Worm (Caenorhabditis elegans) whole organism, late embryonic: ENCODE measurements around the gene F26G1.5.

Experiments
- F13H6.1 ChIP-seq: sonication (generic microtip); optimal IDR thresholded peaks from 2 replicates; lab custom pipeline; 2016; ENCODE audit warnings: missing genetic modification characterization, missing compliant biosample characterization
- ahr-1 ChIP-seq: sonication (generic microtip); optimal IDR thresholded peaks from 2 replicates; lab custom pipeline; 2016; ENCODE audit warnings: missing genetic modification characterization, missing compliant biosample characterization
- ama-1 ChIP-seq: fragments of 150-350 bp; optimal IDR thresholded peaks from 2 replicates; lab custom pipeline; 2014
- ceh-22 ChIP-seq: sonication (generic microtip); optimal IDR thresholded peaks from 2 replicates; lab custom pipeline; 2017; ENCODE audit warnings: missing biosample characterization, missing genetic modification characterization
- ceh-24 ChIP-seq: sonication (generic microtip); optimal IDR thresholded peaks from 2 replicates; lab custom pipeline; 2016; ENCODE audit warnings: mild to moderate bottlenecking, missing genetic modification characterization, missing compliant biosample characterization
- ceh-30 ChIP-seq: fragments of 150-350 bp; optimal IDR thresholded peaks from 2 replicates; lab custom pipeline; 2014; ENCODE audit warnings: missing biosample characterization, missing genetic modification characterization
- ceh-45 ChIP-seq: fragments of 200-800 bp; sonication (Bioruptor generic); IDR thresholded peaks from 2 replicates; pipeline ENCODE4 v1.3.6; 2022; ENCODE audit warnings: missing genetic modification reagents, missing genetic modification characterization, missing compliant biosample characterization
- ceh-6 ChIP-seq: fragments of 200-800 bp; sonication (Bioruptor generic); optimal IDR thresholded peaks from 2 replicates; lab custom pipeline; 2018; ENCODE audit warnings: mild to moderate bottlenecking, missing genetic modification characterization, missing compliant biosample characterization
- ceh-9 ChIP-seq: sonication (generic microtip); optimal IDR thresholded peaks from 2 replicates; lab custom pipeline; 2016; ENCODE audit warnings: mild to moderate bottlenecking, missing genetic modification characterization, inconsistent platforms, missing compliant biosample characterization
- che-1 ChIP-seq: sonication (generic microtip); optimal IDR thresholded peaks from 2 replicates; lab custom pipeline; 2016; ENCODE audit warnings: mild to moderate bottlenecking, missing genetic modification characterization, missing compliant biosample characterization
- dmd-4 ChIP-seq: sonication (generic microtip); optimal IDR thresholded peaks from 2 replicates; lab custom pipeline; 2016; ENCODE audit warnings: borderline replicate concordance, missing genetic modification characterization, missing compliant biosample characterization
- elt-2 ChIP-seq: sonication (generic microtip); optimal IDR thresholded peaks from 2 replicates; lab custom pipeline; 2016; ENCODE audit warnings: missing genetic modification reagents, missing genetic modification characterization, missing compliant biosample characterization
- elt-4 ChIP-seq: sonication (generic microtip); optimal IDR thresholded peaks from 2 replicates; lab custom pipeline; 2016; ENCODE audit warnings: missing genetic modification characterization, missing compliant biosample characterization
- ets-4 ChIP-seq: sonication (generic microtip); optimal IDR thresholded peaks from 2 replicates; lab custom pipeline; 2016; ENCODE audit warnings: missing genetic modification characterization, missing compliant biosample characterization
- fkh-10 ChIP-seq: fragments of 150-350 bp; optimal IDR thresholded peaks from 2 replicates; lab custom pipeline; 2014; ENCODE audit warnings: missing biosample characterization, missing genetic modification reagents, missing genetic modification characterization
- gmeb-2 ChIP-seq: sonication (generic microtip); optimal IDR thresholded peaks from 2 replicates; lab custom pipeline; 2016; ENCODE audit warnings: missing genetic modification characterization, inconsistent platforms, missing compliant biosample characterization
- hlh-13 ChIP-seq: fragments of 200-800 bp; sonication (Bioruptor generic); optimal IDR thresholded peaks from 2 replicates; lab custom pipeline; 2018; ENCODE audit warnings: mild to moderate bottlenecking, missing genetic modification characterization, missing compliant biosample characterization
- hlh-6 ChIP-seq: sonication (generic microtip); optimal IDR thresholded peaks from 2 replicates; lab custom pipeline; 2016; ENCODE audit warnings: missing genotype, missing genetic modification characterization, missing compliant biosample characterization
- lim-6 ChIP-seq: sonication (generic microtip); optimal IDR thresholded peaks from 2 replicates; lab custom pipeline; 2016; ENCODE audit warnings: missing genetic modification characterization, missing compliant biosample characterization
- nfya-1 ChIP-seq: sonication (generic microtip); optimal IDR thresholded peaks from 2 replicates; lab custom pipeline; 2017; ENCODE audit warnings: missing genetic modification characterization, mild to moderate bottlenecking, missing compliant biosample characterization, antibody characterized with exemption, moderate library complexity
- nhr-11 ChIP-seq: fragments of 150-350 bp; optimal IDR thresholded peaks from 2 replicates; lab custom pipeline; 2014; ENCODE audit warnings: missing biosample characterization, missing genetic modification characterization
- nhr-232 ChIP-seq: sonication (generic microtip); optimal IDR thresholded peaks from 2 replicates; lab custom pipeline; 2016; ENCODE audit warnings: missing genetic modification characterization, missing compliant biosample characterization
- npax-4 ChIP-seq: sonication (generic microtip); optimal IDR thresholded peaks from 2 replicates; lab custom pipeline; 2016; ENCODE audit warnings: missing genetic modification characterization, missing compliant biosample characterization
- odd-2 ChIP-seq: sonication (generic microtip); optimal IDR thresholded peaks from 2 replicates; lab custom pipeline; 2017; ENCODE audit warnings: antibody characterized with exemption, mild to moderate bottlenecking, missing genetic modification characterization, missing compliant biosample characterization
- pag-3 ChIP-seq: sonication (generic microtip); optimal IDR thresholded peaks from 2 replicates; lab custom pipeline; 2016; ENCODE audit warnings: missing compliant biosample characterization, missing genetic modification characterization, borderline replicate concordance
- pros-1 ChIP-seq: fragments of 150-350 bp; optimal IDR thresholded peaks from 2 replicates; lab custom pipeline; 2014; ENCODE audit warnings: missing biosample characterization, missing genetic modification reagents, missing genetic modification characterization
- rnt-1 ChIP-seq: sonication (generic microtip); optimal IDR thresholded peaks from 2 replicates; lab custom pipeline; 2016; ENCODE audit warnings: missing genetic modification characterization, missing compliant biosample characterization
- sdc-2 ChIP-seq: sonication (generic microtip); optimal IDR thresholded peaks from 2 replicates; lab custom pipeline; 2016; ENCODE audit warnings: missing genotype, missing genetic modification characterization, missing compliant biosample characterization
- sox-2 ChIP-seq: fragments of 200-800 bp; sonication (Bioruptor generic); IDR thresholded peaks from 2 replicates; pipeline ENCODE4 v1.3.6; 2022; ENCODE audit warnings: missing genetic modification reagents, missing genetic modification characterization, missing compliant biosample characterization
- sox-4 ChIP-seq: sonication (generic microtip); optimal IDR thresholded peaks from 2 replicates; lab custom pipeline; 2017; ENCODE audit warnings: mild to moderate bottlenecking, missing genetic modification characterization, inconsistent platforms, missing compliant biosample characterization
- syd-9 ChIP-seq: sonication (generic microtip); optimal IDR thresholded peaks from 2 replicates; lab custom pipeline; 2016; ENCODE audit warnings: mild to moderate bottlenecking, missing genetic modification characterization, moderate library complexity, missing compliant biosample characterization
- tbx-2 ChIP-seq: sonication (generic microtip); optimal IDR thresholded peaks from 2 replicates; lab custom pipeline; 2016; ENCODE audit warnings: missing genetic modification characterization, missing compliant biosample characterization
- ttx-3 ChIP-seq: sonication (generic microtip); optimal IDR thresholded peaks from 2 replicates; lab custom pipeline; 2016; ENCODE audit warnings: missing genetic modification reagents, missing genetic modification characterization, missing compliant biosample characterization
- unc-3 ChIP-seq, 2 experiments: fragments of 200-800 bp in 1 of 2; sonication (Bioruptor generic) in 1 of 2; sonication (generic microtip) in 1 of 2; conservative IDR thresholded peaks in 1 of 2; optimal IDR thresholded peaks in 1 of 2; 2 replicates each; pipeline versions ENCODE4 v1.3.6 to Lab custom; 2016 to 2022; ENCODE audit warnings: missing compliant biosample characterization in 2 of 2, missing genetic modification characterization in 2 of 2, missing genetic modification reagents in 1 of 2
- unc-42 ChIP-seq: sonication (generic microtip); optimal IDR thresholded peaks from 2 replicates; lab custom pipeline; 2016; ENCODE audit warnings: missing genotype, missing genetic modification characterization, missing compliant biosample characterization
- unc-55 ChIP-seq: sonication (generic microtip); optimal IDR thresholded peaks from 2 replicates; lab custom pipeline; 2017; ENCODE audit warnings: missing biosample characterization, missing genetic modification reagents, missing genetic modification characterization
- ztf-16 ChIP-seq: sonication (generic microtip); optimal IDR thresholded peaks from 2 replicates; lab custom pipeline; 2017; ENCODE audit warnings: missing genetic modification characterization, missing compliant biosample characterization

The F26G1.5 gene

ce11 chrII:4806261-4806660 is 35.1 kb upstream of the F26G1.5 start:
- TF ChIP-seq nhr-232 (tag; lab: Kevin White, UChicago) (no peak), F13H6.1 (no peak), nfya-1 (no peak), dmd-4 (tag; lab: Kevin White, UChicago) (no peak), unc-55 (GFP tag; lab: Kevin White, UChicago) (no peak), sdc-2 (tag; lab: Kevin White, UChicago) (no peak), ahr-1 (tag; lab: Kevin White, UChicago) (no peak), tbx-2 (tag; lab: Kevin White, UChicago) (no peak)
- TF ChIP-seq, all 69 proteins: peak for 0

- TF ChIP-seq unc-55 (GFP tag; lab: Kevin White, UChicago), result peak; percentile 61
- no peak for TF ChIP-seq ceh-6 (GFP tag; lab: Kevin White, UChicago)
- TF ChIP-seq pag-3, result no peak
- TF ChIP-seq nhr-11 (tag; lab: Kevin White, UChicago), result no peak
- peak; percentile 52 for TF ChIP-seq rnt-1 (tag; lab: Kevin White, UChicago)
- TF ChIP-seq ttx-3, result no peak
- TF ChIP-seq sox-4 (tag; lab: Kevin White, UChicago), result no peak
- no peak for TF ChIP-seq unc-3 (GFP tag; conservative IDR thresholded peaks at IDR 0.05; lab: Robert Waterston, UW)
- TF ChIP-seq unc-3 (tag; optimal IDR thresholded peaks at IDR 0.05; lab: Kevin White, UChicago), result no peak
- TF ChIP-seq syd-9 (tag; lab: Kevin White, UChicago), result no peak
- TF ChIP-seq pros-1 (tag; lab: Kevin White, UChicago), result no peak
- no peak for TF ChIP-seq lim-6 (tag; lab: Kevin White, UChicago)
- TF ChIP-seq ahr-1 (tag; lab: Kevin White, UChicago), result no peak
- TF ChIP-seq ceh-9 (tag; lab: Kevin White, UChicago), result no peak
- TF ChIP-seq sox-2 (GFP tag; lab: Robert Waterston, UW), result no peak
Observed at ce11 chrII:4805799-4806198, 34.6 kb upstream of the F26G1.5 start.

ce11 chrII:4802917-4803316 is 31.7 kb upstream of the F26G1.5 start:
- TF ChIP-seq ceh-24, result no peak
- TF ChIP-seq elt-2, result peak; percentile 80

ce11 chrII:4800524-4800923 is 29.3 kb upstream of the F26G1.5 start:
- TF ChIP-seq ceh-24 (no peak), nhr-11 (tag; lab: Kevin White, UChicago) (no peak), ztf-16 (no peak), ceh-30 (tag; lab: Kevin White, UChicago) (no peak), ceh-6 (GFP tag; lab: Kevin White, UChicago) (no peak), elt-2 (no peak), ceh-45 (GFP tag; lab: Robert Waterston, UW) (no peak), gmeb-2 (tag; lab: Kevin White, UChicago) (no peak), ets-4 (tag; lab: Kevin White, UChicago) (no peak), sdc-2 (tag; lab: Kevin White, UChicago) (no peak), odd-2 (tag; lab: Kevin White, UChicago) (no peak), ceh-22 (tag; lab: Kevin White, UChicago) (no peak), hlh-13 (no peak)

ce11 chrII:4797071-4797470 is 25.9 kb upstream of the F26G1.5 start, which contains the start of gene C33F10.14:
TSS of gene C33F10.14 (plus strand) at chrII:4797371.
- TF ChIP-seq fkh-10 (no peak), unc-42 (tag; lab: Kevin White, UChicago) (no peak), ama-1 (lab: Kevin White, UChicago) (no peak), hlh-6 (no peak), npax-4 (tag; lab: Kevin White, UChicago) (no peak), elt-4 (no peak), pros-1 (tag; lab: Kevin White, UChicago) (no peak), che-1 (tag; lab: Kevin White, UChicago) (no peak), dmd-4 (tag; lab: Kevin White, UChicago) (no peak)
- TF ChIP-seq, all 69 proteins: peak for 0
